Fruit fly (Drosophila melanogaster) whole organism, embryonic: Measurements from ENCODE around the gene Naam.

Experiments used
- Atf3 ChIP-seq: fragments of 200-800 bp; sonication (Bioruptor generic); optimal IDR thresholded peaks from 3 replicates; lab custom pipeline; 2016; ENCODE audit warnings: missing biosample characterization, missing genetic modification characterization
- C15 ChIP-seq: fragments of 200-800 bp; sonication (Bioruptor generic); IDR thresholded peaks from 3 replicates; pipeline ENCODE4 v1.3.6; 2022; ENCODE audit warnings: missing biosample characterization, missing genetic modification characterization
- CG12299 ChIP-seq: fragments of 200-800 bp; sonication (Bioruptor generic); optimal IDR thresholded peaks from 2 replicates; lab custom pipeline; 2018; ENCODE audit warnings: missing biosample characterization, mild to moderate bottlenecking, missing genetic modification characterization
- CG13894 ChIP-seq: fragments of 200-800 bp; sonication (Bioruptor generic); optimal IDR thresholded peaks from 3 replicates; lab custom pipeline; 2018; ENCODE audit warnings: missing biosample characterization, mild to moderate bottlenecking, missing genetic modification characterization, moderate library complexity
- CG15011 ChIP-seq: fragments of 200-800 bp; sonication (Bioruptor generic); optimal IDR thresholded peaks from 3 replicates; lab custom pipeline; 2018; ENCODE audit warnings: missing biosample characterization, mild to moderate bottlenecking, missing genetic modification characterization
- CG15073 ChIP-seq: fragments of 200-800 bp; sonication (Bioruptor generic); optimal IDR thresholded peaks from 2 replicates; lab custom pipeline; 2016; ENCODE audit warnings: missing biosample characterization, missing genetic modification characterization
- CG15601 ChIP-seq: fragments of 200-800 bp; sonication (Bioruptor generic); optimal IDR thresholded peaks from 3 replicates; lab custom pipeline; 2019; ENCODE audit warnings: missing biosample characterization, mild to moderate bottlenecking, missing genetic modification characterization, moderate library complexity
- CG16779 ChIP-seq: fragments of 200-800 bp; sonication (Bioruptor generic); IDR thresholded peaks from 2 replicates; pipeline ENCODE4 v1.3.6; 2022; ENCODE audit warnings: missing biosample characterization, missing genetic modification characterization
- CG18619 ChIP-seq: fragments of 200-800 bp; sonication (Bioruptor generic); optimal IDR thresholded peaks from 3 replicates; lab custom pipeline; 2017; ENCODE audit warnings: missing biosample characterization, mild to moderate bottlenecking, missing genetic modification characterization
- CG2202 ChIP-seq: fragments of 200-800 bp; sonication (Bioruptor generic); optimal IDR thresholded peaks from 2 replicates; lab custom pipeline; 2018; ENCODE audit warnings: missing biosample characterization, mild to moderate bottlenecking, missing genetic modification characterization
- CG30020 ChIP-seq: fragments of 200-800 bp; optimal IDR thresholded peaks from 2 replicates; lab custom pipeline; 2019; ENCODE audit warnings: missing biosample characterization, mild to moderate bottlenecking, missing genetic modification characterization, moderate library complexity
- CG30431 ChIP-seq: fragments of 200-800 bp; sonication (Bioruptor generic); optimal IDR thresholded peaks from 2 replicates; lab custom pipeline; 2017; ENCODE audit warnings: missing biosample characterization, missing genetic modification characterization
- CG4617 ChIP-seq: fragments of 200-800 bp; sonication (Bioruptor generic); optimal IDR thresholded peaks from 3 replicates; lab custom pipeline; 2016; ENCODE audit warnings: missing biosample characterization, missing genetic modification characterization, borderline replicate concordance
- CG6654 ChIP-seq: fragments of 200-800 bp; sonication (Bioruptor generic); optimal IDR thresholded peaks from 2 replicates; lab custom pipeline; 2017; ENCODE audit warnings: missing biosample characterization, mild to moderate bottlenecking, missing genetic modification characterization
- CG6854 ChIP-seq: fragments of 200-800 bp; sonication (Bioruptor generic); optimal IDR thresholded peaks from 3 replicates; lab custom pipeline; 2017; ENCODE audit warnings: missing biosample characterization, mild to moderate bottlenecking, missing genetic modification characterization
- CG7556 ChIP-seq: fragments of 200-800 bp; sonication (Bioruptor generic); optimal IDR thresholded peaks from 2 replicates; lab custom pipeline; 2017; ENCODE audit warnings: missing biosample characterization, mild to moderate bottlenecking, missing genetic modification characterization
- CG9437 ChIP-seq: fragments of 200-800 bp; sonication (Bioruptor generic); optimal IDR thresholded peaks from 2 replicates; lab custom pipeline; 2018; ENCODE audit warnings: missing biosample characterization, mild to moderate bottlenecking, missing genetic modification characterization
- CG9609 ChIP-seq: fragments of 200-800 bp; sonication (Bioruptor generic); optimal IDR thresholded peaks from 3 replicates; lab custom pipeline; 2016; ENCODE audit warnings: missing biosample characterization, missing genetic modification characterization
- CTCF ChIP-seq: fragments of 200-800 bp; sonication (Bioruptor generic); optimal IDR thresholded peaks from 2 replicates; lab custom pipeline; 2017; ENCODE audit warnings: missing biosample characterization, mild to moderate bottlenecking, missing genetic modification characterization, moderate library complexity
- E2f2 ChIP-seq: fragments of 200-800 bp; sonication (Bioruptor generic); IDR thresholded peaks from 2 replicates; pipeline ENCODE4 v1.3.6; 2022; ENCODE audit warnings: missing biosample characterization, missing genetic modification characterization
- ERR ChIP-seq: fragments of 200-800 bp; sonication (Bioruptor generic); optimal IDR thresholded peaks from 2 replicates; lab custom pipeline; 2016; ENCODE audit warnings: missing biosample characterization, missing genetic modification characterization
- Ets97D ChIP-seq: fragments of 200-800 bp; sonication (Bioruptor generic); optimal IDR thresholded peaks from 3 replicates; lab custom pipeline; 2016; ENCODE audit warnings: missing biosample characterization, missing genetic modification characterization
- GATAe ChIP-seq: fragments of 200-800 bp; sonication (Bioruptor generic); conservative IDR thresholded peaks from 2 replicates; pipeline ENCODE4 v1.3.6; 2022; ENCODE audit warnings: missing biosample characterization, missing genetic modification characterization
- HLH3B ChIP-seq: fragments of 200-800 bp; sonication (Bioruptor generic); IDR thresholded peaks from 2 replicates; pipeline ENCODE4 v1.3.6; 2022; ENCODE audit warnings: missing biosample characterization, missing genetic modification characterization
- Mad ChIP-seq: fragments of 200-800 bp; sonication (Bioruptor generic); optimal IDR thresholded peaks from 2 replicates; lab custom pipeline; 2016; ENCODE audit warnings: missing biosample characterization, missing genetic modification characterization
- Nf-YA ChIP-seq: fragments of 200-800 bp; sonication (Bioruptor generic); IDR thresholded peaks from 2 replicates; pipeline ENCODE4 v1.3.6; 2022; ENCODE audit warnings: missing biosample characterization, missing genetic modification characterization
- Scr ChIP-seq: fragments of 200-800 bp; sonication (Bioruptor generic); IDR thresholded peaks from 2 replicates; pipeline ENCODE4 v1.3.6; 2022; ENCODE audit warnings: missing biosample characterization, missing genetic modification characterization; ENCODE audit not compliant: partially characterized antibody
- Sry-β ChIP-seq: fragments of 200-800 bp; sonication (Bioruptor generic); optimal IDR thresholded peaks from 2 replicates; lab custom pipeline; 2018; ENCODE audit warnings: missing biosample characterization, mild to moderate bottlenecking, missing genetic modification characterization, moderate library complexity
- ara ChIP-seq: fragments of 200-800 bp; sonication (Bioruptor generic); IDR thresholded peaks from 2 replicates; pipeline ENCODE4 v1.3.6; 2022; ENCODE audit warnings: missing biosample characterization, missing genetic modification characterization
- ato ChIP-seq: fragments of 200-800 bp; sonication (Bioruptor generic); IDR thresholded peaks from 2 replicates; pipeline ENCODE4 v1.3.6; 2022; ENCODE audit warnings: missing biosample characterization, missing genetic modification characterization; ENCODE audit not compliant: partially characterized antibody
- chinmo ChIP-seq: fragments of 200-800 bp; sonication (Bioruptor generic); IDR thresholded peaks from 4 replicates; pipeline ENCODE4 v1.3.6; 2022; ENCODE audit warnings: missing biosample characterization, missing genetic modification characterization; ENCODE audit not compliant: partially characterized antibody
- ci ChIP-seq: fragments of 200-800 bp; sonication (Bioruptor generic); IDR thresholded peaks from 3 replicates; pipeline ENCODE4 v1.3.6; 2022; ENCODE audit warnings: missing biosample characterization, missing genetic modification characterization
- croc ChIP-seq: fragments of 200-800 bp; sonication (Bioruptor generic); conservative IDR thresholded peaks from 3 replicates; pipeline ENCODE4 v1.3.6; 2022; ENCODE audit warnings: missing biosample characterization, missing genetic modification characterization
- danr ChIP-seq: fragments of 200-800 bp; sonication (Bioruptor generic); IDR thresholded peaks from 2 replicates; pipeline ENCODE4 v1.3.6; 2022; ENCODE audit warnings: missing biosample characterization, missing genetic modification characterization
- hth ChIP-seq: fragments of >200 bp; optimal IDR thresholded peaks from 2 replicates; lab custom pipeline; 2017; ENCODE audit warnings: inconsistent platforms
- insv ChIP-seq, 2 experiments: fragments of 200-800 bp; sonication (Bioruptor generic); optimal IDR thresholded peaks; 3 replicates each; lab custom pipeline; 2016 to 2018; ENCODE audit warnings: missing biosample characterization in 2 of 2, missing genetic modification characterization in 2 of 2
- kah ChIP-seq: fragments of 200-800 bp; sonication (Bioruptor generic); optimal IDR thresholded peaks from 2 replicates; lab custom pipeline; 2018; ENCODE audit warnings: missing biosample characterization, mild to moderate bottlenecking, missing genetic modification characterization
- klu ChIP-seq: fragments of 200-800 bp; sonication (Bioruptor generic); IDR thresholded peaks from 2 replicates; pipeline ENCODE4 v1.3.6; 2022; ENCODE audit warnings: missing biosample characterization, missing genetic modification characterization
- lab ChIP-seq: fragments of 200-800 bp; sonication (Bioruptor generic); optimal IDR thresholded peaks from 3 replicates; lab custom pipeline; 2017; ENCODE audit warnings: missing biosample characterization, missing genetic modification characterization, mild to moderate bottlenecking, moderate library complexity, missing genetic modification reagents
- lbe ChIP-seq: fragments of 200-800 bp; sonication (Bioruptor generic); optimal IDR thresholded peaks from 2 replicates; lab custom pipeline; 2016; ENCODE audit warnings: missing biosample characterization, mild to moderate bottlenecking, missing genetic modification characterization
- lola ChIP-seq, 3 experiments: fragments of >200 bp in 2 of 3; fragments of 200-800 bp in 1 of 3; sonication (Bioruptor generic) in 1 of 3; optimal IDR thresholded peaks; 2 replicates each; lab custom pipeline; 2017 to 2019; ENCODE audit warnings: missing biosample characterization in 3 of 3, missing genetic modification characterization in 3 of 3, mild to moderate bottlenecking in 1 of 3, moderate library complexity in 1 of 3
- oc ChIP-seq: fragments of 200-800 bp; sonication (Bioruptor generic); optimal IDR thresholded peaks from 2 replicates; lab custom pipeline; 2018; ENCODE audit warnings: missing biosample characterization, mild to moderate bottlenecking, missing genetic modification characterization, moderate library complexity
- rib ChIP-seq: fragments of 200-800 bp; sonication (Bioruptor generic); IDR thresholded peaks from 2 replicates; pipeline ENCODE4 v1.3.6; 2022; ENCODE audit warnings: missing biosample characterization, missing genetic modification characterization
- run ChIP-seq: fragments of 200-800 bp; sonication (Bioruptor generic); optimal IDR thresholded peaks from 3 replicates; lab custom pipeline; 2018; ENCODE audit warnings: missing biosample characterization, mild to moderate bottlenecking, missing genetic modification characterization
- sd ChIP-seq: fragments of 200-800 bp; sonication (Bioruptor generic); optimal IDR thresholded peaks from 3 replicates; lab custom pipeline; 2018; ENCODE audit warnings: missing biosample characterization, mild to moderate bottlenecking, missing genetic modification characterization, moderate library complexity
- slou ChIP-seq: fragments of 200-800 bp; sonication (Bioruptor generic); optimal IDR thresholded peaks from 3 replicates; lab custom pipeline; 2016; ENCODE audit warnings: missing biosample characterization, missing genetic modification characterization
- tap ChIP-seq: fragments of 200-800 bp; optimal IDR thresholded peaks from 3 replicates; lab custom pipeline; 2019; ENCODE audit warnings: missing biosample characterization, mild to moderate bottlenecking, missing genetic modification characterization, moderate library complexity
- twi ChIP-seq: fragments of 200-800 bp; optimal IDR thresholded peaks from 2 replicates; lab custom pipeline; 2019; ENCODE audit warnings: missing biosample characterization, mild to moderate bottlenecking, missing genetic modification characterization, moderate library complexity
- zen ChIP-seq: fragments of 200-800 bp; sonication (Bioruptor generic); optimal IDR thresholded peaks from 3 replicates; lab custom pipeline; 2018; ENCODE audit warnings: missing biosample characterization, mild to moderate bottlenecking, missing genetic modification characterization, moderate library complexity
- zfh2 ChIP-seq: fragments of 200-800 bp; sonication (Bioruptor generic); optimal IDR thresholded peaks from 2 replicates; lab custom pipeline; 2016; ENCODE audit warnings: missing biosample characterization, missing genetic modification characterization

The Naam gene

dm6 chr3R:19627792-19628522 is 43.3 kb upstream of the Naam start (continued):
- no peak for TF ChIP-seq CG16779
- TF ChIP-seq ara (GFP tag; lab: Robert Waterston, UW): no peak
- no peak for TF ChIP-seq sd
- no peak for TF ChIP-seq CG9609 (GFP tag; lab: Kevin White, UChicago)
- TF ChIP-seq zfh2: no peak
- no peak for TF ChIP-seq run (tag; lab: Kevin White, UChicago)
- TF ChIP-seq lab (GFP tag; lab: Kevin White, UChicago): peak; percentile 70
- peak; percentile 50 for TF ChIP-seq tap (tag; lab: Kevin White, UChicago)
- TF ChIP-seq ci: no peak
- TF ChIP-seq twi (tag; lab: Kevin White, UChicago): no peak
- TF ChIP-seq CG6854 (GFP tag; lab: Kevin White, UChicago): no peak
- no peak for TF ChIP-seq CG15073 (GFP tag; lab: Kevin White, UChicago)
- TF ChIP-seq Nf-YA: no peak
- TF ChIP-seq HLH3B (GFP tag; lab: Robert Waterston, UW): no peak
- TF ChIP-seq CG15011 (GFP tag; lab: Kevin White, UChicago): peak; percentile 43
- TF ChIP-seq Ets97D: no peak
- TF ChIP-seq klu: no peak; the same call in 1 of the 2 replicates
- TF ChIP-seq Mad (GFP tag; lab: Kevin White, UChicago): no peak
- TF ChIP-seq danr (GFP tag; lab: Robert Waterston, UW): no peak
- peak; percentile 44 for TF ChIP-seq CG7556 (GFP tag; lab: Kevin White, UChicago)
- no peak for TF ChIP-seq hth (lab: Kevin White, UChicago)
- TF ChIP-seq lbe: no peak
- TF ChIP-seq E2f2: peak; percentile 9; the same call in 1 of the 2 replicates
- TF ChIP-seq ato: no peak
- no peak for TF ChIP-seq insv (GFP tag; optimal IDR thresholded peaks at IDR 0.05; lab: Kevin White, UChicago)
- TF ChIP-seq C15: no peak
- no peak for TF ChIP-seq kah
- TF ChIP-seq CG13894 (tag; lab: Kevin White, UChicago): peak; percentile 12
- no peak for TF ChIP-seq Atf3 (GFP tag; lab: Kevin White, UChicago)
- peak; percentile 6 for TF ChIP-seq CG30431 (GFP tag; lab: Kevin White, UChicago)
- no peak for TF ChIP-seq Sry-β
- no peak for TF ChIP-seq CG30020
- TF ChIP-seq Scr (GFP tag; lab: Robert Waterston, UW): no peak
- no peak for TF ChIP-seq CG4617 (GFP tag; lab: Kevin White, UChicago)
- no peak for TF ChIP-seq chinmo
- TF ChIP-seq CG6654 (GFP tag; lab: Kevin White, UChicago): no peak
- no peak for TF ChIP-seq ERR (GFP tag; lab: Kevin White, UChicago)
- TF ChIP-seq zen: no peak
- TF ChIP-seq lola (GFP tag; optimal IDR thresholded peaks at IDR 0.05; lab: Kevin White, UChicago): peak in 1 of 3 experiments; percentile 8
- TF ChIP-seq CG9437 (GFP tag; lab: Kevin White, UChicago): peak; percentile 35
- TF ChIP-seq rib (GFP tag; lab: Robert Waterston, UW): no peak
- TF ChIP-seq croc: no peak
- no peak for TF ChIP-seq CG12299 (tag; lab: Kevin White, UChicago)
- TF ChIP-seq CG15601 (tag; lab: Kevin White, UChicago): no peak
- no peak for TF ChIP-seq oc (tag; lab: Kevin White, UChicago)
- TF ChIP-seq slou (GFP tag; lab: Kevin White, UChicago): no peak
- TF ChIP-seq GATAe: no peak
- peak; percentile 1 for TF ChIP-seq CTCF
- TF ChIP-seq CG18619 (GFP tag; lab: Kevin White, UChicago): no peak
- TF ChIP-seq CG2202 (tag; lab: Kevin White, UChicago): no peak
